Worm (Caenorhabditis elegans): Measurements from ENCODE around the gene cank-26.

ce11 chrII:3967061-3967460 is 7.8 kb downstream of the cank-26 start:
- no peak for TF ChIP-seq ceh-82 (tag; optimal IDR thresholded peaks at IDR 0.05)
- TF ChIP-seq lir-3 (tag; optimal IDR thresholded peaks at IDR 0.05): no peak
- TF ChIP-seq mes-2 (tag; optimal IDR thresholded peaks at IDR 0.05; ENCODE audit: poor library complexity, severe bottlenecking): no peak
- TF ChIP-seq F44E2.7 (GFP tag; IDR thresholded peaks at IDR 0.05): no peak
- TF ChIP-seq daf-16 (GFP tag; optimal IDR thresholded peaks at IDR 0.05): no peak
- TF ChIP-seq daf-16 (tag; optimal IDR thresholded peaks at IDR 0.05): no peak
- TF ChIP-seq R02D3.7 (tag; optimal IDR thresholded peaks at IDR 0.05): no peak
- TF ChIP-seq hlh-30 (tag; optimal IDR thresholded peaks at IDR 0.05; ENCODE audit: insufficient read depth): no peak
- TF ChIP-seq pha-4 (GFP tag; IDR thresholded peaks at IDR 0.05): no peak
- TF ChIP-seq pha-4 (tag; optimal IDR thresholded peaks at IDR 0.05): no peak

Measured in whole organism, L4 larva.